Fruit fly (Drosophila melanogaster) whole organism, prepupa: Measurements from ENCODE around the gene CG44098.
A peak's percentile ranks its signal among the peaks of the same experiment; 100 is the strongest.

Experiments used
- Blimp-1 ChIP-seq: fragments of 200-800 bp; sonication (Bioruptor generic); optimal IDR thresholded peaks from 3 replicates; lab custom pipeline; 2017; ENCODE audit warnings: missing biosample characterization, missing genetic modification characterization, mild to moderate bottlenecking, moderate library complexity, missing genetic modification reagents
- CG10631 ChIP-seq: fragments of 200-800 bp; sonication (Bioruptor generic); optimal IDR thresholded peaks from 2 replicates; lab custom pipeline; 2016; ENCODE audit warnings: missing biosample characterization, missing genetic modification characterization
- CG10669 ChIP-seq: fragments of 200-800 bp; sonication (Bioruptor generic); optimal IDR thresholded peaks from 3 replicates; lab custom pipeline; 2018; ENCODE audit warnings: missing biosample characterization, mild to moderate bottlenecking, missing genetic modification characterization, moderate library complexity
- CG11294 ChIP-seq: fragments of 200-800 bp; sonication (Bioruptor generic); IDR thresholded peaks from 2 replicates; pipeline ENCODE4 v1.3.6; 2022; ENCODE audit warnings: missing biosample characterization, missing genetic modification characterization
- CG11762 ChIP-seq: fragments of 200-800 bp; sonication (Bioruptor generic); optimal IDR thresholded peaks from 3 replicates; lab custom pipeline; 2016; ENCODE audit warnings: missing biosample characterization, missing genetic modification characterization; ENCODE audit not compliant: insufficient read depth
- CG11902 ChIP-seq: fragments of 200-800 bp; sonication (Bioruptor generic); optimal IDR thresholded peaks from 3 replicates; lab custom pipeline; 2016; ENCODE audit warnings: missing biosample characterization, missing genetic modification characterization
- CG15336 ChIP-seq: fragments of 200-800 bp; sonication (Bioruptor generic); IDR thresholded peaks from 2 replicates; pipeline ENCODE4 v1.3.6; 2022; ENCODE audit warnings: missing biosample characterization, missing genetic modification characterization
- CG1621 ChIP-seq: fragments of 200-800 bp; sonication (Bioruptor generic); optimal IDR thresholded peaks from 3 replicates; lab custom pipeline; 2018; ENCODE audit warnings: missing biosample characterization, mild to moderate bottlenecking, missing genetic modification characterization
- CG16779 ChIP-seq: fragments of 200-800 bp; sonication (Bioruptor generic); optimal IDR thresholded peaks from 3 replicates; lab custom pipeline; 2017; ENCODE audit warnings: missing biosample characterization, mild to moderate bottlenecking, missing genetic modification characterization
- CG3032 ChIP-seq: fragments of 200-800 bp; optimal IDR thresholded peaks from 2 replicates; lab custom pipeline; 2019; ENCODE audit warnings: missing biosample characterization, mild to moderate bottlenecking, missing genetic modification characterization, moderate library complexity
- CG31627 ChIP-seq: fragments of 200-800 bp; sonication (Bioruptor generic); optimal IDR thresholded peaks from 3 replicates; lab custom pipeline; 2016; ENCODE audit warnings: missing biosample characterization, missing genetic modification characterization
- CG32006 ChIP-seq: fragments of 200-800 bp; sonication (Bioruptor generic); optimal IDR thresholded peaks from 3 replicates; lab custom pipeline; 2017; ENCODE audit warnings: missing biosample characterization, mild to moderate bottlenecking, missing genetic modification characterization
- CG34406 ChIP-seq: fragments of 200-800 bp; sonication (Bioruptor generic); optimal IDR thresholded peaks from 3 replicates; lab custom pipeline; 2016; ENCODE audit warnings: missing biosample characterization, missing genetic modification characterization
- CG6163 ChIP-seq: fragments of 200-800 bp; sonication (Bioruptor generic); IDR thresholded peaks from 3 replicates; pipeline ENCODE4 v1.3.6; 2022; ENCODE audit warnings: missing biosample characterization, missing genetic modification characterization
- CG6276 ChIP-seq: fragments of 200-800 bp; sonication (Bioruptor generic); optimal IDR thresholded peaks from 2 replicates; lab custom pipeline; 2017; ENCODE audit warnings: missing biosample characterization, mild to moderate bottlenecking, missing genetic modification characterization
- CG6808 ChIP-seq: fragments of 200-800 bp; sonication (Bioruptor generic); optimal IDR thresholded peaks from 3 replicates; lab custom pipeline; 2017; ENCODE audit warnings: missing biosample characterization, missing genetic modification characterization, mild to moderate bottlenecking, moderate library complexity, missing genetic modification reagents
- CG6854 ChIP-seq: fragments of 200-800 bp; sonication (Bioruptor generic); optimal IDR thresholded peaks from 2 replicates; lab custom pipeline; 2017; ENCODE audit warnings: missing biosample characterization, mild to moderate bottlenecking, missing genetic modification characterization
- CG7368 ChIP-seq: fragments of 200-800 bp; sonication (Bioruptor generic); optimal IDR thresholded peaks from 3 replicates; lab custom pipeline; 2016; ENCODE audit warnings: missing biosample characterization, missing genetic modification characterization
- CG8119 ChIP-seq: fragments of 200-800 bp; sonication (Bioruptor generic); IDR thresholded peaks from 3 replicates; pipeline ENCODE4 v1.3.6; 2022; ENCODE audit warnings: missing biosample characterization, missing genetic modification characterization
- CG8632 ChIP-seq: fragments of 200-800 bp; sonication (Bioruptor generic); optimal IDR thresholded peaks from 3 replicates; lab custom pipeline; 2016; ENCODE audit warnings: missing biosample characterization, missing genetic modification characterization
- CG9139 ChIP-seq: fragments of 200-800 bp; sonication (Bioruptor generic); optimal IDR thresholded peaks from 3 replicates; lab custom pipeline; 2017; ENCODE audit warnings: missing biosample characterization, mild to moderate bottlenecking, missing genetic modification characterization
- Eip75B ChIP-seq: fragments of 200-800 bp; sonication (Bioruptor generic); optimal IDR thresholded peaks from 3 replicates; lab custom pipeline; 2016; ENCODE audit warnings: missing biosample characterization, missing genetic modification characterization
- Eip78C ChIP-seq: fragments of 200-800 bp; sonication (Bioruptor generic); peaks from one replicate; lab custom pipeline; 2016; ENCODE audit warnings: missing biosample characterization, missing genetic modification characterization
- Eip93F ChIP-seq: fragments of 200-800 bp; sonication (Bioruptor generic); optimal IDR thresholded peaks from 2 replicates; lab custom pipeline; 2016; ENCODE audit warnings: missing biosample characterization, mild to moderate bottlenecking, missing genetic modification characterization
- Ets96B ChIP-seq: fragments of 200-800 bp; optimal IDR thresholded peaks from 2 replicates; lab custom pipeline; 2019; ENCODE audit warnings: missing biosample characterization, mild to moderate bottlenecking, missing genetic modification characterization, moderate library complexity
- Gug ChIP-seq: fragments of 200-800 bp; sonication (Bioruptor generic); IDR thresholded peaks from 2 replicates; pipeline ENCODE4 v1.3.6; 2022; ENCODE audit warnings: missing biosample characterization, missing genetic modification characterization
- Hr39 ChIP-seq: fragments of 200-800 bp; sonication (Bioruptor generic); optimal IDR thresholded peaks from 2 replicates; lab custom pipeline; 2016; ENCODE audit warnings: missing biosample characterization, missing genetic modification characterization
- Hr4 ChIP-seq: fragments of 200-800 bp; sonication (Bioruptor generic); optimal IDR thresholded peaks from 3 replicates; lab custom pipeline; 2016; ENCODE audit warnings: missing biosample characterization, missing genetic modification characterization
- Met ChIP-seq: fragments of 200-800 bp; sonication (Bioruptor generic); optimal IDR thresholded peaks from 3 replicates; lab custom pipeline; 2016; ENCODE audit warnings: missing biosample characterization, missing genetic modification characterization
- OdsH ChIP-seq: fragments of 200-800 bp; sonication (Bioruptor generic); optimal IDR thresholded peaks from 3 replicates; lab custom pipeline; 2016; ENCODE audit warnings: missing biosample characterization, missing genetic modification characterization
- Smox ChIP-seq: fragments of 200-800 bp; sonication (Bioruptor generic); optimal IDR thresholded peaks from 3 replicates; lab custom pipeline; 2016; ENCODE audit warnings: missing biosample characterization, missing genetic modification characterization
- Sox102F ChIP-seq: fragments of 200-800 bp; sonication (Bioruptor generic); optimal IDR thresholded peaks from 2 replicates; lab custom pipeline; 2016; ENCODE audit warnings: missing biosample characterization, mild to moderate bottlenecking, missing genetic modification characterization
- Sox14 ChIP-seq: fragments of 200-800 bp; sonication (Bioruptor generic); optimal IDR thresholded peaks from 3 replicates; lab custom pipeline; 2016; ENCODE audit warnings: missing biosample characterization, missing genetic modification characterization
- Sox15 ChIP-seq: fragments of 200-800 bp; sonication (Bioruptor generic); optimal IDR thresholded peaks from 3 replicates; lab custom pipeline; 2016; ENCODE audit warnings: missing biosample characterization, missing genetic modification characterization
- achi ChIP-seq: fragments of 200-800 bp; sonication (Bioruptor generic); optimal IDR thresholded peaks from 3 replicates; lab custom pipeline; 2016; ENCODE audit warnings: missing biosample characterization, missing genetic modification characterization
- cyc ChIP-seq: fragments of 200-800 bp; sonication (Bioruptor generic); optimal IDR thresholded peaks from 3 replicates; lab custom pipeline; 2016; ENCODE audit warnings: missing biosample characterization, missing genetic modification characterization
- dsx ChIP-seq: fragments of 200-800 bp; optimal IDR thresholded peaks from 3 replicates; lab custom pipeline; 2019; ENCODE audit warnings: missing biosample characterization, mild to moderate bottlenecking, missing genetic modification characterization, moderate library complexity; ENCODE audit not compliant: poor library complexity, severe bottlenecking
- esn ChIP-seq: fragments of 200-800 bp; sonication (Bioruptor generic); optimal IDR thresholded peaks from 2 replicates; lab custom pipeline; 2016; ENCODE audit warnings: missing biosample characterization, mild to moderate bottlenecking, missing genetic modification characterization, moderate library complexity
- fd59A ChIP-seq: fragments of 200-800 bp; sonication (Bioruptor generic); optimal IDR thresholded peaks from 2 replicates; lab custom pipeline; 2017; ENCODE audit warnings: missing biosample characterization, mild to moderate bottlenecking, missing genetic modification characterization, missing genetic modification reagents
- fd85E ChIP-seq: fragments of 200-800 bp; sonication (Bioruptor generic); optimal IDR thresholded peaks from 3 replicates; lab custom pipeline; 2016; ENCODE audit warnings: missing biosample characterization, missing genetic modification characterization
- net ChIP-seq: fragments of 200-800 bp; sonication (Bioruptor generic); optimal IDR thresholded peaks from 3 replicates; lab custom pipeline; 2016; ENCODE audit warnings: missing biosample characterization, missing genetic modification characterization
- pdm3 ChIP-seq: fragments of 200-800 bp; sonication (Bioruptor generic); optimal IDR thresholded peaks from 3 replicates; lab custom pipeline; 2016; ENCODE audit warnings: missing biosample characterization, missing genetic modification characterization
- ss ChIP-seq, 2 experiments: fragments of 200-800 bp; sonication (Bioruptor generic); optimal IDR thresholded peaks; 2 replicates in 1 of 2; 3 replicates in 1 of 2; lab custom pipeline; 2017 to 2018; ENCODE audit warnings: mild to moderate bottlenecking in 2 of 2, missing biosample characterization in 2 of 2, missing genetic modification characterization in 2 of 2, moderate library complexity in 1 of 2
- svp ChIP-seq: fragments of 200-800 bp; sonication (Bioruptor generic); peaks from one replicate; lab custom pipeline; 2016; ENCODE audit warnings: missing biosample characterization, missing genetic modification characterization
- topi ChIP-seq: fragments of 200-800 bp; sonication (Bioruptor generic); optimal IDR thresholded peaks from 3 replicates; lab custom pipeline; 2016; ENCODE audit warnings: missing biosample characterization, missing genetic modification characterization
- vri ChIP-seq: fragments of 200-800 bp; sonication (Bioruptor generic); optimal IDR thresholded peaks from 3 replicates; lab custom pipeline; 2016; ENCODE audit warnings: missing biosample characterization, mild to moderate bottlenecking, missing genetic modification characterization

Gene CG44098

DNA sequence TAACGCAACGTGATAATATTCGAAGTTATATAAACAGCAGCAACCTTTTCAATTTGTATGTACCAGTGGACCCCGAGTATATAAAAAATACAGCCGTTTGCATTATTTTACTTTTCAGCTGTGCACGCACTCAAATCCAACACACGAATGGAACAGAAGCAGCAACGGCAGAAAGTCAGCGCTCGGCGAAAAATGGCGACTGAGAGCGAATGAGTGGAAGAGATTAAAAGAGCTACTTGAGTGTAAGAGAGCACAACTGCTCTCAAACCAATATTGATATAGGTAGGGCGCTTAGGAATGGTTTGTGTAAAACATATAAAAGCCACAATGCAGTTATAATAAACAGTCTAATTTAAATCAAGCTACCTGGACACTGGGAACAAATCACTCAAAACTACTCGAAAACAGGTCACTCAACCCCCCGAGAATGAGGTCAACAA, 33.3 kb upstream of the CG44098 start (continued):
- TF ChIP-seq CG31627 (GFP tag; lab: Kevin White, UChicago), result no peak
- peak; percentile 32 for TF ChIP-seq topi (GFP tag; lab: Kevin White, UChicago)
- TF ChIP-seq CG11762 (GFP tag; lab: Kevin White, UChicago), result no peak
- no peak for TF ChIP-seq Smox (GFP tag; lab: Kevin White, UChicago)
- TF ChIP-seq cyc (GFP tag; lab: Kevin White, UChicago), result no peak
- peak; percentile 15 for TF ChIP-seq Sox14 (GFP tag; lab: Kevin White, UChicago)
- peak; percentile 17 for TF ChIP-seq CG16779
- TF ChIP-seq CG8632 (GFP tag; lab: Kevin White, UChicago), result peak; percentile 52
- TF ChIP-seq CG1621, result no peak
- no peak for TF ChIP-seq CG8119 (GFP tag; lab: Robert Waterston, UW)
- no peak for TF ChIP-seq Eip93F
- peak; percentile 11 for TF ChIP-seq pdm3 (GFP tag; lab: Kevin White, UChicago)
- peak; percentile 52 for TF ChIP-seq Sox102F (GFP tag; lab: Kevin White, UChicago)
- no peak for TF ChIP-seq Gug (GFP tag; lab: Robert Waterston, UW)
- peak; percentile 70 for TF ChIP-seq net (GFP tag; lab: Kevin White, UChicago)
- peak; percentile 42 for TF ChIP-seq CG34406 (GFP tag; lab: Kevin White, UChicago)
- TF ChIP-seq ss (GFP tag; optimal IDR thresholded peaks at IDR 0.05; lab: Kevin White, UChicago), result peak; percentile 60 to 73
- TF ChIP-seq CG10669, result no peak
- peak; percentile 84 for TF ChIP-seq Eip78C (GFP tag; lab: Kevin White, UChicago)
- no peak for TF ChIP-seq Hr39
- peak; percentile 73 for TF ChIP-seq CG9139 (GFP tag; lab: Kevin White, UChicago)
- TF ChIP-seq CG11902 (GFP tag; lab: Kevin White, UChicago), result no peak
- no peak for TF ChIP-seq Hr4 (GFP tag; lab: Kevin White, UChicago)
- TF ChIP-seq CG3032 (tag; lab: Kevin White, UChicago), result no peak
- peak; percentile 4 for TF ChIP-seq Ets96B (tag; lab: Kevin White, UChicago)
- TF ChIP-seq CG7368, result peak; percentile 32
- no peak for TF ChIP-seq Sox15 (GFP tag; lab: Kevin White, UChicago)
- TF ChIP-seq CG32006 (GFP tag; lab: Kevin White, UChicago), result peak; percentile 19
- TF ChIP-seq Met (GFP tag; lab: Kevin White, UChicago), result peak; percentile 49
- TF ChIP-seq CG15336 (GFP tag; lab: Robert Waterston, UW), result peak; percentile 48; the same call in 1 of the 2 replicates
- TF ChIP-seq svp (GFP tag; lab: Kevin White, UChicago), result no peak
- TF ChIP-seq CG11294 (GFP tag; lab: Robert Waterston, UW), result no peak

DNA sequence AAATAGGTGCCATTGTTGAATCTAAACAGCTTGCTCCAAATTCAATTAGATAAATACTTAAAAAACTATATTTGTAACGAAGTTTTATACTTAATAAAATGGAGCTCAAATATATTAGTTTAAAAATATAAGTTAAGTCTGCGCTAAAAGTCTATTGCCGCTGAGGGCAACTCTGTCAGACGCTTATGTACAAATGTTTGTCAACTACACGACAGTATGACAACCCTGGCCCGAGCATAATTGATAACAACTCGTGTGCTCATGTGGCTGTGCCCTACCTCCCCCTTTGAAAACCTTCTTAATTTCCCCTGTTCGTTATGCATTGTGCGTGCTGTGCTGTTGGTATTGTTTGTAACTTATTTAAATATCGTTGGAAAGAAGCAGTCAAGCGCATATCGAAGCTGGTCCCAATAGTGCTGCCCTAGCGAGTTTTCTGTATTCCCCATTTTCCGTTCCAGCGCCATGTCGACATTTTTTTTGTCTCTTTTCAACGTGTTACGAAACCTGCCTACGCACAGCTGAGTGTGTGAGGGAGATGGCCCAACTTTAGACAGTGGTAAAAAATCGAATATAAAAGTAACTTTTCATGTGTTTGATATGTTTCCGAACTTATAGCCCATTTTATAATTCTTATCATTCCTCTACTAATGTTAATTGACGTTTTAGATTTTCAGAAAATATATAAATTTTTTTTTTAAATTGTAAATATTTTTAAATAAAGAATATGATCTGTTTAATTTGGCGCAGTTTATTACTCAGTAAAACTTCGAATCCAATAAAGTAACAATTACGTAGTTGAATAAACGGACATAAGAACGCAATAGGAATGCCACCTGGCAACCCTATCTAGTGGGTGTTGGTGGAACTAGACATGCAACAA, 32.1 kb upstream of the CG44098 start:
- TF ChIP-seq CG6808 (GFP tag; lab: Kevin White, UChicago) (peak; percentile 5), CG10631 (GFP tag; lab: Kevin White, UChicago) (peak; percentile 30), Eip93F (no peak), esn (GFP tag; lab: Kevin White, UChicago) (no peak), topi (GFP tag; lab: Kevin White, UChicago) (no peak), fd85E (GFP tag; lab: Kevin White, UChicago) (no peak), CG3032 (tag; lab: Kevin White, UChicago) (peak; percentile 45), svp (GFP tag; lab: Kevin White, UChicago) (no peak), vri (peak; percentile 6), dsx (GFP tag; lab: Kevin White, UChicago) (peak; percentile 28), Eip75B (GFP tag; lab: Kevin White, UChicago) (no peak), pdm3 (GFP tag; lab: Kevin White, UChicago) (no peak), CG31627 (GFP tag; lab: Kevin White, UChicago) (no peak), Sox15 (GFP tag; lab: Kevin White, UChicago) (no peak), Blimp-1 (GFP tag; lab: Kevin White, UChicago) (no peak), Gug (GFP tag; lab: Robert Waterston, UW) (no peak), CG34406 (GFP tag; lab: Kevin White, UChicago) (no peak), CG6854 (GFP tag; lab: Kevin White, UChicago) (no peak), Sox14 (GFP tag; lab: Kevin White, UChicago) (no peak), CG8119 (GFP tag; lab: Robert Waterston, UW) (peak; percentile 56), Sox102F (GFP tag; lab: Kevin White, UChicago) (no peak), Hr4 (GFP tag; lab: Kevin White, UChicago) (no peak), achi (GFP tag; lab: Kevin White, UChicago) (peak; percentile 1), cyc (GFP tag; lab: Kevin White, UChicago) (no peak), CG1621 (no peak), CG6163 (0 out of 3 replicates have a peak, but pooled peaks have one; percentile 8), OdsH (peak; percentile 30), CG6276 (GFP tag; lab: Kevin White, UChicago) (no peak), Hr39 (no peak), fd59A (GFP tag; lab: Kevin White, UChicago) (no peak)
